Worm (Caenorhabditis elegans): Measurements from ENCODE around the gene srh-192.

srh-192 gene

DNA sequence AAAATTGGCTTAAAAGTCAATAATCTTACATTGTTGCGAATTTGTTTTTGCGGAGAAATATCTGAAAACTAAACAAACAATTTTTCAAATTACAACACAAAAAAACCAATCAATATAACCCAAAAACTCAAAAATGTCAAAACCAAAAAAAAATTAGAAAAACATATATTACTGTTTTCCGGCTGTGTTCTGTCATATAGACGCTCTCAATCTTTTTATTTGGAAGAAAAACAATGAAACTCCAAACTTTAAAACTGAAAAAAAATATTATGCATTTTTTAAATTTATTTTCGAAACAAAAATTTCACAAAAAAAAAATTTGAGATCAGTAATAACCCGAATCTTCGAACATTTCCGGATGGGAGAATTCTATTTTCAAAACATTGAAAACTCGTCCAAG, 7.7 kb upstream of the srh-192 start, which contains the start of gene R02D1.2 (continued):
- TF ChIP-seq ceh-31 (tag; optimal IDR thresholded peaks at IDR 0.05): no peak

DNA sequence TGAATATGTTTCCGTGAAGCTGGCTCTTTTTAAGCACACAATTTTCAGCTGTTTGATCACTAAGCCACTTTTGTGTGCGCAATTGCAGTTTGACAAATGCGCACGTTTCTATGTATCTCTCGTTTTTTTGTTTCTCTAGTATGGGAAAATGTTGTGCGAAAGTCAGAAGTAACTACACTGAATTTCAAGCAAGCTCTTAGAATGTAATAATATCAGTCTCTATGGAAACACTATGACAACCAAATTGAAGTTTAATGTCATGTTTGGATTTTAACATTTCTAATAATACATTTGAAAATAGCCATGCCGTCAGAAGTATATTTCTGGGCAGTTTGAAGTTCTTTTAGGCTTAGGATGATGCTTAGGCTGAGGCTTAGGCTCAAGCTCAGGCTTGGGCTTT, 4.9 kb upstream of the srh-192 start, which contains the start of gene ZC132.9:
ZC132.9 (minus strand) TSS at position 101 of the 400 bp plus-strand sequence.
- no peak for TF ChIP-seq pros-1 (tag; optimal IDR thresholded peaks at IDR 0.05)
- TF ChIP-seq sdc-2 (tag; optimal IDR thresholded peaks at IDR 0.05): no peak
- TF ChIP-seq ahr-1 (tag; optimal IDR thresholded peaks at IDR 0.05): no peak
- no peak for TF ChIP-seq lin-11 (tag; optimal IDR thresholded peaks at IDR 0.05)
- no peak for TF ChIP-seq elt-2 (tag; optimal IDR thresholded peaks at IDR 0.05)
- no peak for TF ChIP-seq K09A11.1 (tag; optimal IDR thresholded peaks at IDR 0.05; ENCODE audit: insufficient read depth)
- no peak for TF ChIP-seq unc-3 (GFP tag; conservative IDR thresholded peaks at IDR 0.05)
- TF ChIP-seq unc-3 (tag; optimal IDR thresholded peaks at IDR 0.05): no peak
- no peak for TF ChIP-seq ceh-2 (tag; optimal IDR thresholded peaks at IDR 0.05)
- TF ChIP-seq F13H6.1 (tag; optimal IDR thresholded peaks at IDR 0.05): no peak
- TF ChIP-seq fkh-10 (GFP tag; optimal IDR thresholded peaks at IDR 0.05): no peak

ce11 chrV:4304240-4304639, 10.7 kb downstream of the srh-192 start:
- TF ChIP-seq ceh-2 (tag; optimal IDR thresholded peaks at IDR 0.05) (no peak), dmd-4 (tag; optimal IDR thresholded peaks at IDR 0.05; ENCODE audit: borderline replicate concordance) (no peak), ceh-22 (tag; optimal IDR thresholded peaks at IDR 0.05) (no peak), ama-1 (optimal IDR thresholded peaks at IDR 0.05) (no peak), ceh-31 (tag; optimal IDR thresholded peaks at IDR 0.05) (no peak), hlh-6 (tag; optimal IDR thresholded peaks at IDR 0.05) (no peak), elt-4 (tag; optimal IDR thresholded peaks at IDR 0.05) (no peak)

DNA sequence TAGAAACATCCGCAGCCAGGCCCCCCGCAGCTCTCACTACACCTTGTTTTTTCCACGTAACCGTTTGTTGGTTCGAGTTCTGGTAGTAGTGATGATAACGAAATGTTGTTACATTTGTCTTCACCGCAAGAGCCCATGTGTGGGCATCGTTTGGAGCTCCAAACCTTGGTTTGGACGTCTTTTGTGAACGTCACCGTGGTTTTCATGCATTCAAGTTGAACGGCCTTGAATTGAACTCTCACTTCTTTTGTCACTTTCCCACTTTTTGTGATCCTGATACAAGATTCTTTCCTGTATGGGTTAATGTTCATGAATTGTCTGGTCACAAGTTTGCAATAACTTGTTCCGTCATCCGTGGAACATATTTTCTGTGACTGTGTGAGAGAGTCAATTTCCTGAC, 11.2 kb downstream of the srh-192 start:
- no peak for TF ChIP-seq nhr-11 (tag; optimal IDR thresholded peaks at IDR 0.05)
- no peak for TF ChIP-seq tbx-2 (tag; optimal IDR thresholded peaks at IDR 0.05)
- no peak for TF ChIP-seq K09A11.1 (tag; optimal IDR thresholded peaks at IDR 0.05; ENCODE audit: insufficient read depth)
- no peak for TF ChIP-seq ceh-14 (tag; optimal IDR thresholded peaks at IDR 0.05)
- TF ChIP-seq hlh-30 (tag; optimal IDR thresholded peaks at IDR 0.05; ENCODE audit: insufficient read depth): no peak
- no peak for TF ChIP-seq ceh-31 (tag; optimal IDR thresholded peaks at IDR 0.05)

ce11 chrV:4302842-4303241, 12.1 kb downstream of the srh-192 start:
- TF ChIP-seq unc-55 (GFP tag; optimal IDR thresholded peaks at IDR 0.05): no peak
- no peak for TF ChIP-seq lim-6 (tag; optimal IDR thresholded peaks at IDR 0.05)
- TF ChIP-seq pag-3 (tag; optimal IDR thresholded peaks at IDR 0.05; ENCODE audit: borderline replicate concordance): no peak
- no peak for TF ChIP-seq ceh-6 (GFP tag; optimal IDR thresholded peaks at IDR 0.05)
- no peak for TF ChIP-seq hlh-6 (tag; optimal IDR thresholded peaks at IDR 0.05)
- TF ChIP-seq nfya-1 (tag; optimal IDR thresholded peaks at IDR 0.05): no peak
- no peak for TF ChIP-seq unc-3 (GFP tag; conservative IDR thresholded peaks at IDR 0.05)
- no peak for TF ChIP-seq unc-3 (tag; optimal IDR thresholded peaks at IDR 0.05)
- TF ChIP-seq K02D7.2 (tag; optimal IDR thresholded peaks at IDR 0.05): no peak
- no peak for TF ChIP-seq madf-2 (tag; optimal IDR thresholded peaks at IDR 0.05)
- no peak for TF ChIP-seq ceh-31 (tag; optimal IDR thresholded peaks at IDR 0.05)
- no peak for TF ChIP-seq pqm-1 (tag; optimal IDR thresholded peaks at IDR 0.05)
- no peak for TF ChIP-seq nhr-232 (tag; optimal IDR thresholded peaks at IDR 0.05)
- TF ChIP-seq odd-2 (tag; optimal IDR thresholded peaks at IDR 0.05): no peak
- TF ChIP-seq K09A11.1 (tag; optimal IDR thresholded peaks at IDR 0.05; ENCODE audit: insufficient read depth): no peak
- TF ChIP-seq rnt-1 (tag; optimal IDR thresholded peaks at IDR 0.05): no peak
- TF ChIP-seq hlh-8 (tag; optimal IDR thresholded peaks at IDR 0.05): no peak
- TF ChIP-seq sox-2 (GFP tag; IDR thresholded peaks at IDR 0.05): no peak

DNA sequence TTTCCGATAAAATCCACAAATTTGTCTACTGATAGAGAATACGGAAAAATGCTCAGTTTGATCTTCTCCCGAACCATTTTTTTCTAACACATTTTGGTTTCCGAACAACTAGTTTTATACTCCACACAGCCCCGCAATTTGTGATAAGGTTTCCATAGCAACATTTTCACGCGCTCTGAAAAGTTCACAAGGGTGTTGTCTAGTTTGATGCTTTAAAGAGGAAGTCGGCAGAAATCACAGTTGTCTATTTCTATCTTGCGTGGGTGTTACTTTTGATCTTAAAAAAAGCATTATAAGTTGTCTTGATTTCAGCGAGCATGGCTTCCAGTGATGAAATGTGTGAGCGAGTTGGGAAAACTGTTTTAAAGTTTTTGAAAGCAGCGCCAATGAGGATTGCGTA, 15.2 kb downstream of the srh-192 start, which contains the start of gene ZC132.3:
ZC132.3 (minus strand) TSS at position 101 of the 400 bp plus-strand sequence.
- TF ChIP-seq ceh-34 (tag; optimal IDR thresholded peaks at IDR 0.05) (no peak), elt-4 (tag; optimal IDR thresholded peaks at IDR 0.05) (no peak), hlh-13 (GFP tag; optimal IDR thresholded peaks at IDR 0.05) (no peak), fkh-10 (GFP tag; optimal IDR thresholded peaks at IDR 0.05) (no peak), ceh-9 (tag; optimal IDR thresholded peaks at IDR 0.05) (no peak), ztf-16 (tag; optimal IDR thresholded peaks at IDR 0.05) (no peak), madf-2 (tag; optimal IDR thresholded peaks at IDR 0.05) (no peak), ets-4 (tag; optimal IDR thresholded peaks at IDR 0.05) (no peak), pros-1 (tag; optimal IDR thresholded peaks at IDR 0.05) (no peak), ceh-48 (tag; optimal IDR thresholded peaks at IDR 0.05) (no peak), unc-42 (tag; optimal IDR thresholded peaks at IDR 0.05) (no peak), lim-6 (tag; optimal IDR thresholded peaks at IDR 0.05) (no peak), nhr-11 (tag; optimal IDR thresholded peaks at IDR 0.05) (no peak), zip-5 (tag; optimal IDR thresholded peaks at IDR 0.05) (no peak), pha-2 (tag; optimal IDR thresholded peaks at IDR 0.05) (no peak), tbx-2 (tag; optimal IDR thresholded peaks at IDR 0.05) (no peak), lin-11 (tag; optimal IDR thresholded peaks at IDR 0.05) (no peak), rnt-1 (tag; optimal IDR thresholded peaks at IDR 0.05) (no peak)
